Worm (Caenorhabditis elegans) whole organism, young adult: ENCODE results near the gene T26C11.8.

Source experiments
- B0019.2 ChIP-seq: fragments of 200-800 bp; sonication (Bioruptor generic); conservative IDR thresholded peaks from 2 replicates; pipeline ENCODE4 v1.3.6; 2022; ENCODE audit warnings: missing genetic modification reagents, missing genetic modification characterization, missing compliant biosample characterization
- B0336.3 ChIP-seq: fragments of 200-800 bp; sonication (Bioruptor generic); IDR thresholded peaks from 2 replicates; pipeline ENCODE4 v1.3.6; 2022; ENCODE audit warnings: missing genetic modification characterization, missing compliant biosample characterization
- F57C9.4 ChIP-seq: sonication (generic microtip); optimal IDR thresholded peaks from 2 replicates; lab custom pipeline; 2017; ENCODE audit warnings: mild to moderate bottlenecking, missing genetic modification characterization, missing compliant biosample characterization
- K12H6.12 ChIP-seq: fragments of 200-800 bp; sonication (Bioruptor generic); optimal IDR thresholded peaks from 2 replicates; lab custom pipeline; 2018; ENCODE audit warnings: mild to moderate bottlenecking, missing genetic modification characterization, missing compliant biosample characterization
- Y79H2A.3 ChIP-seq: fragments of 200-800 bp; sonication (Bioruptor generic); conservative IDR thresholded peaks from 2 replicates; pipeline ENCODE4 v1.3.6; 2022; ENCODE audit warnings: missing genetic modification reagents, missing genetic modification characterization, missing compliant biosample characterization
- ZK185.1 ChIP-seq: sonication (generic microtip); optimal IDR thresholded peaks from 2 replicates; lab custom pipeline; 2016; ENCODE audit warnings: mild to moderate bottlenecking, missing genetic modification characterization, missing compliant biosample characterization; ENCODE audit not compliant: poor library complexity, severe bottlenecking
- akir-1 ChIP-seq: fragments of 200-800 bp; sonication (Bioruptor generic); optimal IDR thresholded peaks from 2 replicates; lab custom pipeline; 2018; ENCODE audit warnings: mild to moderate bottlenecking, missing genetic modification characterization, moderate library complexity, missing compliant biosample characterization
- attf-3 ChIP-seq: fragments of 200-800 bp; sonication (Bioruptor generic); conservative IDR thresholded peaks from 2 replicates; pipeline ENCODE4 v1.3.6; 2022; ENCODE audit warnings: missing genetic modification reagents, missing genetic modification characterization, missing compliant biosample characterization
- attf-5 ChIP-seq: fragments of 200-800 bp; sonication (Bioruptor generic); optimal IDR thresholded peaks from 2 replicates; lab custom pipeline; 2018; ENCODE audit warnings: mild to moderate bottlenecking, missing genetic modification characterization, missing compliant biosample characterization
- bed-1 ChIP-seq: fragments of 200-800 bp; sonication (Bioruptor generic); IDR thresholded peaks from 2 replicates; pipeline ENCODE4 v1.3.6; 2022; ENCODE audit warnings: missing genetic modification reagents, missing genetic modification characterization, missing compliant biosample characterization
- bed-2 ChIP-seq: fragments of 200-800 bp; sonication (Bioruptor generic); IDR thresholded peaks from 2 replicates; pipeline ENCODE4 v1.3.6; 2022; ENCODE audit warnings: missing genetic modification reagents, missing genetic modification characterization, missing compliant biosample characterization
- cebp-1 ChIP-seq, 2 experiments: fragments of 200-800 bp in 1 of 2; sonication (Bioruptor generic) in 1 of 2; sonication (generic microtip) in 1 of 2; IDR thresholded peaks in 1 of 2; optimal IDR thresholded peaks in 1 of 2; 2 replicates each; pipeline versions ENCODE4 v1.3.6 to Lab custom; 2017 to 2022; ENCODE audit warnings: missing compliant biosample characterization in 2 of 2, missing genetic modification characterization in 2 of 2, mild to moderate bottlenecking in 1 of 2, missing genetic modification reagents in 1 of 2, moderate library complexity in 1 of 2
- ceh-27 ChIP-seq: fragments of 200-800 bp; sonication (Bioruptor generic); optimal IDR thresholded peaks from 2 replicates; lab custom pipeline; 2018; ENCODE audit warnings: mild to moderate bottlenecking, missing genetic modification characterization, moderate library complexity, missing compliant biosample characterization
- ceh-91 ChIP-seq: fragments of 200-800 bp; sonication (Bioruptor generic); IDR thresholded peaks from 2 replicates; pipeline ENCODE4 v1.3.6; 2022; ENCODE audit warnings: missing genetic modification reagents, missing genetic modification characterization, missing compliant biosample characterization
- dox-1 ChIP-seq: fragments of 200-800 bp; sonication (Bioruptor generic); IDR thresholded peaks from 2 replicates; pipeline ENCODE4 v1.3.6; 2022; ENCODE audit warnings: missing genetic modification reagents, missing genetic modification characterization, missing compliant biosample characterization
- dpl-1 ChIP-seq: fragments of 150-350 bp; optimal IDR thresholded peaks from 2 replicates; lab custom pipeline; 2014; ENCODE audit warnings: missing biosample characterization, missing genetic modification reagents, missing genetic modification characterization
- efl-1 ChIP-seq: fragments of 150-350 bp; optimal IDR thresholded peaks from 2 replicates; lab custom pipeline; 2014; ENCODE audit warnings: missing biosample characterization, missing genetic modification reagents, missing genetic modification characterization
- egl-18 ChIP-seq: fragments of 200-800 bp; sonication (Bioruptor generic); IDR thresholded peaks from 2 replicates; pipeline ENCODE4 v1.3.6; 2022; ENCODE audit warnings: missing genetic modification reagents, missing genetic modification characterization, missing compliant biosample characterization
- egrh-3 ChIP-seq: fragments of 200-800 bp; sonication (Bioruptor generic); IDR thresholded peaks from 2 replicates; pipeline ENCODE4 v1.3.6; 2022; ENCODE audit warnings: missing genetic modification reagents, missing genetic modification characterization, missing compliant biosample characterization
- ekl-4 ChIP-seq: fragments of 200-800 bp; sonication (Bioruptor generic); IDR thresholded peaks from 2 replicates; pipeline ENCODE4 v1.3.6; 2022; ENCODE audit warnings: missing genetic modification reagents, missing genetic modification characterization, missing compliant biosample characterization
- gei-17 ChIP-seq: fragments of 200-800 bp; sonication (Bioruptor generic); optimal IDR thresholded peaks from 2 replicates; lab custom pipeline; 2018; ENCODE audit warnings: mild to moderate bottlenecking, missing genetic modification characterization, missing compliant biosample characterization
- hlh-26 ChIP-seq: fragments of 200-800 bp; sonication (Bioruptor generic); conservative IDR thresholded peaks from 2 replicates; pipeline ENCODE4 v1.3.6; 2022; ENCODE audit warnings: missing genetic modification reagents, missing genetic modification characterization, missing compliant biosample characterization
- hmg-1.2 ChIP-seq: fragments of 200-800 bp; sonication (Bioruptor generic); IDR thresholded peaks from 2 replicates; pipeline ENCODE4 v1.3.6; 2022; ENCODE audit warnings: missing genetic modification reagents, missing genetic modification characterization, missing compliant biosample characterization
- let-526 ChIP-seq: fragments of 200-800 bp; sonication (Bioruptor generic); IDR thresholded peaks from 2 replicates; pipeline ENCODE4 v1.3.6; 2022; ENCODE audit warnings: missing genetic modification reagents, missing genetic modification characterization, missing compliant biosample characterization
- lin-26 ChIP-seq: fragments of 200-800 bp; sonication (Bioruptor generic); IDR thresholded peaks from 2 replicates; pipeline ENCODE4 v1.3.6; 2022; ENCODE audit warnings: missing genetic modification reagents, missing genetic modification characterization, missing compliant biosample characterization
- lin-54 ChIP-seq: fragments of 200-800 bp; sonication (Bioruptor generic); optimal IDR thresholded peaks from 2 replicates; lab custom pipeline; 2018; ENCODE audit warnings: mild to moderate bottlenecking, missing genetic modification characterization, missing compliant biosample characterization
- madf-3 ChIP-seq: fragments of 200-800 bp; sonication (Bioruptor generic); IDR thresholded peaks from 2 replicates; pipeline ENCODE4 v1.3.6; 2022; ENCODE audit warnings: missing genetic modification reagents, missing genetic modification characterization, missing compliant biosample characterization
- madf-6 ChIP-seq: fragments of 200-800 bp; sonication (Bioruptor generic); IDR thresholded peaks from 2 replicates; pipeline ENCODE4 v1.3.6; 2022; ENCODE audit warnings: missing genetic modification reagents, missing genetic modification characterization, missing compliant biosample characterization
- madf-8 ChIP-seq: fragments of 200-800 bp; sonication (Bioruptor generic); conservative IDR thresholded peaks from 2 replicates; pipeline ENCODE4 v1.3.6; 2022; ENCODE audit warnings: missing genetic modification reagents, missing genetic modification characterization, missing compliant biosample characterization
- nfyb-1 ChIP-seq: fragments of 200-800 bp; sonication (Bioruptor generic); IDR thresholded peaks from 2 replicates; pipeline ENCODE4 v1.3.6; 2022; ENCODE audit warnings: missing genetic modification reagents, missing genetic modification characterization, missing compliant biosample characterization
- nhr-120 ChIP-seq: fragments of 200-800 bp; sonication (Bioruptor generic); IDR thresholded peaks from 2 replicates; pipeline ENCODE4 v1.3.6; 2022; ENCODE audit warnings: missing genetic modification characterization, missing compliant biosample characterization
- nhr-179 ChIP-seq: sonication (generic microtip); optimal IDR thresholded peaks from 2 replicates; lab custom pipeline; 2016; ENCODE audit warnings: mild to moderate bottlenecking, missing genetic modification characterization, missing compliant biosample characterization
- nhr-80 ChIP-seq: sonication (generic microtip); optimal IDR thresholded peaks from 2 replicates; lab custom pipeline; 2016; ENCODE audit warnings: missing genetic modification characterization, missing compliant biosample characterization
- rec-8 ChIP-seq, 2 experiments: sonication (generic microtip); optimal IDR thresholded peaks; 2 replicates each; lab custom pipeline; 2016; ENCODE audit warnings: mild to moderate bottlenecking in 2 of 2, missing genetic modification characterization in 2 of 2, missing genetic modification reagents in 2 of 2, missing genotype in 2 of 2, missing biosample characterization in 1 of 2, missing compliant biosample characterization in 1 of 2, moderate library complexity in 1 of 2
- sdz-38 ChIP-seq: sonication (generic microtip); optimal IDR thresholded peaks from 2 replicates; lab custom pipeline; 2016; ENCODE audit warnings: missing genotype, missing genetic modification characterization, missing compliant biosample characterization
- sea-2 ChIP-seq: fragments of 200-800 bp; sonication (Bioruptor generic); IDR thresholded peaks from 2 replicates; pipeline ENCODE4 v1.3.6; 2022; ENCODE audit warnings: missing genetic modification characterization, missing compliant biosample characterization
- snpc-1.1 ChIP-seq: sonication (generic microtip); optimal IDR thresholded peaks from 2 replicates; lab custom pipeline; 2017; ENCODE audit warnings: missing genetic modification characterization, mild to moderate bottlenecking, missing compliant biosample characterization, antibody characterized with exemption, moderate library complexity, missing genotype, missing genetic modification reagents; ENCODE audit not compliant: insufficient read depth
- snpc-4 ChIP-seq, 5 experiments: fragments of 150-350 bp in 1 of 5; sonication (generic microtip) in 4 of 5; optimal IDR thresholded peaks; 2 replicates each; lab custom pipeline; 2014 to 2018; ENCODE audit warnings: missing genetic modification characterization in 5 of 5, missing biosample characterization in 3 of 5, antibody characterized with exemption in 2 of 5, mild to moderate bottlenecking in 2 of 5, missing compliant biosample characterization in 2 of 5, missing genotype in 2 of 5, moderate library complexity in 2 of 5, missing genetic modification reagents in 1 of 5
- tbx-9 ChIP-seq: sonication (generic microtip); optimal IDR thresholded peaks from 2 replicates; lab custom pipeline; 2016; ENCODE audit warnings: borderline replicate concordance, missing genetic modification characterization, inconsistent platforms, missing compliant biosample characterization
- tlf-1 ChIP-seq: fragments of 200-800 bp; sonication (Bioruptor generic); optimal IDR thresholded peaks from 2 replicates; lab custom pipeline; 2018; ENCODE audit warnings: mild to moderate bottlenecking, missing genetic modification characterization, missing compliant biosample characterization
- unc-62 ChIP-seq: fragments of 150-350 bp; optimal IDR thresholded peaks from 2 replicates; lab custom pipeline; 2014; ENCODE audit warnings: missing biosample characterization, missing genetic modification reagents, missing genetic modification characterization
- ztf-18 ChIP-seq: sonication (generic microtip); optimal IDR thresholded peaks from 2 replicates; lab custom pipeline; 2016; ENCODE audit warnings: missing genotype, mild to moderate bottlenecking, missing genetic modification characterization, missing compliant biosample characterization
- ztf-3 ChIP-seq: fragments of 200-800 bp; sonication (Bioruptor generic); optimal IDR thresholded peaks from 2 replicates; lab custom pipeline; 2018; ENCODE audit warnings: mild to moderate bottlenecking, missing genetic modification characterization, missing compliant biosample characterization

T26C11.8 gene

DNA sequence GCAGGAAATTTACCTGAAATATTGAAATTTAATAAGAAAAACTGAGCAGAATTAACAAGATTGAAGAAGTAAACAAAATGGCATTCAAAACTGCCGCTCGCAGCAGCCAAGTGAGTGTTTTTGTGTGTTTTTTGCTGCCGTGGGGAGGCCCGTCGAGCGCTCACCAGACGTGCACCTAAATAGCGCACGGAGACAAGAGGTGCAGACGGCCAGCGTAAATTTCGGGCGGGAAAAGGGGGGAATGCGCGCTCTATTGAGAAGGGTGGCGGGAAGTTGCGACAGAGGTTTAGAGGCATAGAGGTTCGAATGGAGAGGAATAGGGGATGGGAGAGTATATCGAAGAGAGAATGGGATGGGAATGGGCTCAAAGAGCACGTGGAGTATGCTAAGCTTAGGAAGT, 4.4 kb upstream of the T26C11.8 start, which contains the start of gene ceh-39 (continued):
- TF ChIP-seq ZK185.1 (tag; lab: Kevin White, UChicago) (no peak), attf-3 (GFP tag; lab: Robert Waterston, UW) (0 out of 2 replicates have a peak, but pooled peaks have one; percentile 14), snpc-1.1 (no peak), ztf-18 (tag; lab: Kevin White, UChicago) (peak; percentile 14), B0336.3 (GFP tag; lab: Robert Waterston, UW) (no peak), cebp-1 (GFP tag; IDR thresholded peaks at IDR 0.05; lab: Robert Waterston, UW) (no peak), cebp-1 (tag; optimal IDR thresholded peaks at IDR 0.05; lab: Kevin White, UChicago) (peak; percentile 49), lin-26 (GFP tag; lab: Robert Waterston, UW) (peak; percentile 61; the same call in 1 of the 2 replicates), madf-3 (0 out of 2 replicates have a peak, but pooled peaks have one; percentile 63), sea-2 (GFP tag; lab: Robert Waterston, UW) (no peak), lin-54 (GFP tag; lab: Kevin White, UChicago) (peak; percentile 23), ztf-3 (GFP tag; lab: Kevin White, UChicago) (no peak), hlh-26 (GFP tag; lab: Robert Waterston, UW) (no peak), let-526 (GFP tag; lab: Robert Waterston, UW) (0 out of 2 replicates have a peak, but pooled peaks have one; percentile 7), dpl-1 (GFP tag; lab: Kevin White, UChicago) (peak; percentile 41), egrh-3 (GFP tag; lab: Robert Waterston, UW) (peak; percentile 76; the same call in 1 of the 2 replicates), ekl-4 (no peak), madf-6 (GFP tag; lab: Robert Waterston, UW) (peak; percentile 59), bed-1 (no peak), hmg-1.2 (peak; percentile 87), attf-5 (GFP tag; lab: Kevin White, UChicago) (peak; percentile 37)
- TF ChIP-seq, all 124 proteins: peak for 19

DNA sequence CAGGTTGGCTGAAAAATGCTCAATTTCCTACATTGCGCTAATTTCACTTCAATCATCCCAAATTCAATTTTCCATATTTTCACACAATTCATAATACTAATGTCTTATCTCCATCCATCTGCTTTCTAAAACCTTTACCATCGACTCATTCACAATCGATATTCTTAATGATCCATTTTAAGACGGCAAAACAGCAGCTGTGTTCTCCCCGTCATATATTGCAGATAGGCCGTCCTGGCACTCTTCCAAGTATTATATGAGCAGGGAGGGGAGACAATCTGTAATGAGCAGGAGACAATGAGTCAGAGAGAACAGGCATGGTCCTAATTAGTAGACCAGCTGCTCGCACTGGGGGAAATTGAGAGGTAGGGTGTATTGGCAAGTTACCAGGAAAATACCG, 2.7 kb upstream of the T26C11.8 start:
- no peak for TF ChIP-seq madf-8 (GFP tag; lab: Robert Waterston, UW)

- TF ChIP-seq dpl-1 (GFP tag; lab: Kevin White, UChicago) = no peak
- no peak for TF ChIP-seq ceh-27
- peak; percentile 55 for TF ChIP-seq snpc-4 (GFP tag; optimal IDR thresholded peaks at IDR 0.05; lab: Kevin White, UChicago)
- no peak for TF ChIP-seq snpc-4 (tag; optimal IDR thresholded peaks at IDR 0.05; lab: Kevin White, UChicago)
- no peak for TF ChIP-seq nhr-179
- no peak for TF ChIP-seq nhr-120 (GFP tag; lab: Robert Waterston, UW)
- TF ChIP-seq gei-17 (GFP tag; lab: Kevin White, UChicago) = peak; percentile 82
- TF ChIP-seq ekl-4 = peak; percentile 49
- TF ChIP-seq rec-8 (tag; optimal IDR thresholded peaks at IDR 0.05; lab: Kevin White, UChicago) = peak in 1 of 2 experiments; percentile 8
- TF ChIP-seq Y79H2A.3 (GFP tag; lab: Robert Waterston, UW) = no peak
- peak; percentile 9 for TF ChIP-seq tbx-9 (tag; lab: Kevin White, UChicago)
- TF ChIP-seq egl-18 (GFP tag; lab: Robert Waterston, UW) = no peak
- TF ChIP-seq bed-2 (GFP tag; lab: Robert Waterston, UW) = no peak
- peak; percentile 43 for TF ChIP-seq attf-5 (GFP tag; lab: Kevin White, UChicago)
- no peak for TF ChIP-seq bed-1
- TF ChIP-seq dox-1 (GFP tag; lab: Robert Waterston, UW) = peak; percentile 90
- TF ChIP-seq sdz-38 = no peak
- peak; percentile 1 for TF ChIP-seq tlf-1 (GFP tag; lab: Kevin White, UChicago)
- TF ChIP-seq akir-1 (GFP tag; lab: Kevin White, UChicago) = no peak
- TF ChIP-seq F57C9.4 = no peak
- TF ChIP-seq unc-62 = no peak
- no peak for TF ChIP-seq madf-8 (GFP tag; lab: Robert Waterston, UW)
- peak; percentile 4 for TF ChIP-seq K12H6.12
- peak; percentile 41 for TF ChIP-seq lin-54 (GFP tag; lab: Kevin White, UChicago)
- no peak for TF ChIP-seq B0019.2
- TF ChIP-seq ceh-91 = no peak
- 0 out of 2 replicates have a peak, but pooled peaks have one; percentile 50 for TF ChIP-seq nfyb-1
- peak; percentile 35 for TF ChIP-seq nhr-80
- TF ChIP-seq hmg-1.2 = peak; percentile 83
- TF ChIP-seq efl-1 (GFP tag; lab: Kevin White, UChicago) = no peak
These were observed 1.9 kb upstream of the T26C11.8 start for ce11 chrX:1858616-1859015.
